Fruit fly (Drosophila melanogaster) whole organism, embryonic: Measurements from ENCODE around the gene ND-18.
A peak's percentile ranks its signal among the peaks of the same experiment; 100 is the strongest.

Source experiments
- Atf6 ChIP-seq: fragments of 200-800 bp; sonication (Bioruptor generic); IDR thresholded peaks from 2 replicates; pipeline ENCODE4 v1.3.6; 2022; ENCODE audit warnings: missing biosample characterization, missing genetic modification characterization
- BEAF-32 ChIP-seq: fragments of 200-800 bp; sonication (Bioruptor generic); optimal IDR thresholded peaks from 3 replicates; lab custom pipeline; 2017; ENCODE audit warnings: missing biosample characterization, missing genetic modification characterization, mild to moderate bottlenecking, moderate library complexity, missing genetic modification reagents
- Blimp-1 ChIP-seq: fragments of 200-800 bp; sonication (Bioruptor generic); optimal IDR thresholded peaks from 3 replicates; lab custom pipeline; 2018; ENCODE audit warnings: missing biosample characterization, missing genetic modification characterization, mild to moderate bottlenecking, moderate library complexity, missing genetic modification reagents
- Bteb2 ChIP-seq: fragments of 200-800 bp; sonication (Bioruptor generic); optimal IDR thresholded peaks from 2 replicates; lab custom pipeline; 2016; ENCODE audit warnings: missing biosample characterization, missing genetic modification characterization
- CG11093 ChIP-seq: fragments of 200-800 bp; sonication (Bioruptor generic); IDR thresholded peaks from 3 replicates; pipeline ENCODE4 v1.3.6; 2022; ENCODE audit warnings: missing biosample characterization, missing genetic modification characterization
- CG11695 ChIP-seq: fragments of 200-800 bp; sonication (Bioruptor generic); IDR thresholded peaks from 3 replicates; pipeline ENCODE4 v1.3.6; 2022; ENCODE audit warnings: missing biosample characterization, missing genetic modification characterization
- CG11723 ChIP-seq: fragments of 200-800 bp; sonication (Bioruptor generic); optimal IDR thresholded peaks from 2 replicates; lab custom pipeline; 2017; ENCODE audit warnings: missing biosample characterization, mild to moderate bottlenecking, missing genetic modification characterization
- CG12104 ChIP-seq: fragments of 200-800 bp; sonication (Bioruptor generic); optimal IDR thresholded peaks from 3 replicates; lab custom pipeline; 2016; ENCODE audit warnings: missing biosample characterization, missing genetic modification characterization
- CG1233 ChIP-seq: fragments of 200-800 bp; sonication (Bioruptor generic); optimal IDR thresholded peaks from 4 replicates; lab custom pipeline; 2018; ENCODE audit warnings: missing biosample characterization, mild to moderate bottlenecking, missing genetic modification characterization
- CG12769 ChIP-seq: fragments of 200-800 bp; sonication (Bioruptor generic); optimal IDR thresholded peaks from 2 replicates; lab custom pipeline; 2019; ENCODE audit warnings: missing biosample characterization, mild to moderate bottlenecking, missing genetic modification characterization, moderate library complexity
- CG17359 ChIP-seq: fragments of 200-800 bp; sonication (Bioruptor generic); optimal IDR thresholded peaks from 3 replicates; lab custom pipeline; 2018; ENCODE audit warnings: missing biosample characterization, mild to moderate bottlenecking, missing genetic modification characterization, moderate library complexity
- CG2116 ChIP-seq: fragments of 200-800 bp; sonication (Bioruptor generic); optimal IDR thresholded peaks from 3 replicates; lab custom pipeline; 2018; ENCODE audit warnings: missing biosample characterization, mild to moderate bottlenecking, missing genetic modification characterization
- CG3163 ChIP-seq: fragments of 200-800 bp; sonication (Bioruptor generic); optimal IDR thresholded peaks from 3 replicates; lab custom pipeline; 2016; ENCODE audit warnings: missing biosample characterization, missing genetic modification characterization
- CG34422 ChIP-seq: fragments of 200-800 bp; sonication (Bioruptor generic); IDR thresholded peaks from 3 replicates; pipeline ENCODE4 v1.3.6; 2022; ENCODE audit warnings: missing biosample characterization, missing genetic modification characterization
- CG42726 ChIP-seq: fragments of 200-800 bp; sonication (Bioruptor generic); IDR thresholded peaks from 2 replicates; pipeline ENCODE4 v1.3.6; 2022; ENCODE audit warnings: missing biosample characterization, missing genetic modification characterization; ENCODE audit not compliant: partially characterized antibody
- CG4282 ChIP-seq: fragments of 200-800 bp; sonication (Bioruptor generic); optimal IDR thresholded peaks from 2 replicates; lab custom pipeline; 2016; ENCODE audit warnings: missing biosample characterization, missing genetic modification characterization
- CG5953 ChIP-seq: fragments of 200-800 bp; sonication (Bioruptor generic); IDR thresholded peaks from 2 replicates; pipeline ENCODE4 v1.3.6; 2022; ENCODE audit warnings: missing biosample characterization, missing genetic modification characterization
- CG7271 ChIP-seq: fragments of 200-800 bp; sonication (Bioruptor generic); optimal IDR thresholded peaks from 2 replicates; lab custom pipeline; 2018; ENCODE audit warnings: missing biosample characterization, mild to moderate bottlenecking, missing genetic modification characterization, moderate library complexity
- CG7987 ChIP-seq: fragments of 200-800 bp; sonication (Bioruptor generic); optimal IDR thresholded peaks from 2 replicates; lab custom pipeline; 2018; ENCODE audit warnings: missing biosample characterization, mild to moderate bottlenecking, missing genetic modification characterization, moderate library complexity
- CG8089 ChIP-seq: fragments of 200-800 bp; sonication (Bioruptor generic); optimal IDR thresholded peaks from 3 replicates; lab custom pipeline; 2016; ENCODE audit warnings: missing biosample characterization, missing genetic modification characterization
- CG8290 ChIP-seq, 3 experiments: fragments of 200-800 bp; sonication (Bioruptor generic); optimal IDR thresholded peaks; 2 replicates each; lab custom pipeline; 2016 to 2019; ENCODE audit warnings: missing biosample characterization in 3 of 3, missing genetic modification characterization in 3 of 3, mild to moderate bottlenecking in 2 of 3, moderate library complexity in 1 of 3
- CG8944 ChIP-seq: fragments of 200-800 bp; sonication (Bioruptor generic); optimal IDR thresholded peaks from 3 replicates; lab custom pipeline; 2016; ENCODE audit warnings: missing biosample characterization, missing genetic modification characterization
- CoRest ChIP-seq: fragments of 200-800 bp; sonication (Bioruptor generic); optimal IDR thresholded peaks from 3 replicates; lab custom pipeline; 2018; ENCODE audit warnings: missing biosample characterization, mild to moderate bottlenecking, missing genetic modification characterization, moderate library complexity
- Elba2 ChIP-seq: fragments of 200-800 bp; sonication (Bioruptor generic); optimal IDR thresholded peaks from 3 replicates; lab custom pipeline; 2016; ENCODE audit warnings: missing biosample characterization, missing genetic modification characterization
- Fer3 ChIP-seq: fragments of 200-800 bp; sonication (Bioruptor generic); optimal IDR thresholded peaks from 2 replicates; lab custom pipeline; 2018; ENCODE audit warnings: missing biosample characterization, mild to moderate bottlenecking, missing genetic modification characterization, moderate library complexity
- HLH54F ChIP-seq: fragments of 200-800 bp; sonication (Bioruptor generic); optimal IDR thresholded peaks from 3 replicates; lab custom pipeline; 2016; ENCODE audit warnings: missing biosample characterization, missing genetic modification characterization
- HmgZ ChIP-seq: fragments of 200-800 bp; sonication (Bioruptor generic); optimal IDR thresholded peaks from 2 replicates; lab custom pipeline; 2018; ENCODE audit warnings: missing biosample characterization, mild to moderate bottlenecking, missing genetic modification characterization
- Jarid2 ChIP-seq: fragments of 200-800 bp; sonication (Bioruptor generic); optimal IDR thresholded peaks from 3 replicates; lab custom pipeline; 2017; ENCODE audit warnings: mild to moderate bottlenecking, missing biosample characterization, missing genetic modification reagents, missing genetic modification characterization
- Lim3 ChIP-seq: fragments of 200-800 bp; sonication (Bioruptor generic); IDR thresholded peaks from 2 replicates; pipeline ENCODE4 v1.3.6; 2022; ENCODE audit warnings: missing biosample characterization, missing genetic modification characterization
- MTF-1 ChIP-seq: fragments of 200-800 bp; sonication (Bioruptor generic); optimal IDR thresholded peaks from 2 replicates; lab custom pipeline; 2018; ENCODE audit warnings: missing biosample characterization, mild to moderate bottlenecking, missing genetic modification characterization, borderline replicate concordance
- Nf-YC ChIP-seq: fragments of 200-800 bp; optimal IDR thresholded peaks from 3 replicates; lab custom pipeline; 2019; ENCODE audit warnings: missing biosample characterization, mild to moderate bottlenecking, missing genetic modification characterization, moderate library complexity
- Opbp ChIP-seq: fragments of 200-800 bp; sonication (Bioruptor generic); IDR thresholded peaks from 3 replicates; pipeline ENCODE4 v1.3.6; 2022; ENCODE audit warnings: missing biosample characterization, missing genetic modification characterization; ENCODE audit not compliant: partially characterized antibody
- Pdp1 ChIP-seq, 2 experiments: fragments of 200-800 bp; sonication (Bioruptor generic); optimal IDR thresholded peaks; 3 replicates each; lab custom pipeline; 2016; ENCODE audit warnings: missing biosample characterization in 2 of 2, missing genetic modification characterization in 2 of 2, mild to moderate bottlenecking in 1 of 2, moderate library complexity in 1 of 2
- Ravus ChIP-seq: fragments of 200-800 bp; sonication (Bioruptor generic); IDR thresholded peaks from 2 replicates; pipeline ENCODE4 v1.3.6; 2022; ENCODE audit warnings: missing biosample characterization, missing genetic modification characterization
- dmrt11E ChIP-seq: fragments of 200-800 bp; sonication (Bioruptor generic); optimal IDR thresholded peaks from 3 replicates; lab custom pipeline; 2018; ENCODE audit warnings: missing biosample characterization, mild to moderate bottlenecking, missing genetic modification characterization, moderate library complexity
- esg ChIP-seq: fragments of 200-800 bp; sonication (Bioruptor generic); conservative IDR thresholded peaks from 2 replicates; pipeline ENCODE4 v1.3.6; 2022; ENCODE audit warnings: missing biosample characterization, missing genetic modification characterization
- fd96Cb ChIP-seq: fragments of 200-800 bp; sonication (Bioruptor generic); optimal IDR thresholded peaks from 2 replicates; lab custom pipeline; 2018; ENCODE audit warnings: missing biosample characterization, mild to moderate bottlenecking, missing genetic modification characterization, moderate library complexity
- knrl ChIP-seq: fragments of 200-800 bp; sonication (Bioruptor generic); IDR thresholded peaks from 3 replicates; pipeline ENCODE4 v1.3.6; 2022; ENCODE audit warnings: missing biosample characterization, missing genetic modification characterization; ENCODE audit not compliant: partially characterized antibody
- lbe ChIP-seq: fragments of 200-800 bp; sonication (Bioruptor generic); optimal IDR thresholded peaks from 2 replicates; lab custom pipeline; 2016; ENCODE audit warnings: missing biosample characterization, mild to moderate bottlenecking, missing genetic modification characterization
- mam ChIP-seq: fragments of 200-800 bp; sonication (Bioruptor generic); optimal IDR thresholded peaks from 3 replicates; lab custom pipeline; 2016; ENCODE audit warnings: missing biosample characterization, missing genetic modification characterization
- otp ChIP-seq: fragments of 200-800 bp; sonication (Bioruptor generic); IDR thresholded peaks from 3 replicates; pipeline ENCODE4, ENCODE4 v1.3.6; 2022; ENCODE audit warnings: missing biosample characterization, missing genetic modification characterization
- pfk ChIP-seq: fragments of 200-800 bp; sonication (Bioruptor generic); optimal IDR thresholded peaks from 2 replicates; lab custom pipeline; 2018; ENCODE audit warnings: missing biosample characterization, mild to moderate bottlenecking, missing genetic modification characterization, moderate library complexity
- psq ChIP-seq: fragments of 200-800 bp; sonication (Bioruptor generic); optimal IDR thresholded peaks from 2 replicates; lab custom pipeline; 2017; ENCODE audit warnings: missing biosample characterization, missing genetic modification characterization
- ranshi ChIP-seq: fragments of 200-800 bp; sonication (Bioruptor generic); IDR thresholded peaks from 2 replicates; pipeline ENCODE4 v1.3.6; 2022; ENCODE audit warnings: missing biosample characterization, missing genetic modification characterization
- row ChIP-seq: fragments of 200-800 bp; sonication (Bioruptor generic); IDR thresholded peaks from 3 replicates; pipeline ENCODE4 v1.3.6; 2022; ENCODE audit warnings: missing biosample characterization, missing genetic modification characterization
- sug ChIP-seq: fragments of 200-800 bp; optimal IDR thresholded peaks from 2 replicates; lab custom pipeline; 2019; ENCODE audit warnings: missing biosample characterization, mild to moderate bottlenecking, missing genetic modification characterization, moderate library complexity
- tap ChIP-seq: fragments of 200-800 bp; optimal IDR thresholded peaks from 3 replicates; lab custom pipeline; 2019; ENCODE audit warnings: missing biosample characterization, mild to moderate bottlenecking, missing genetic modification characterization, moderate library complexity
- zen ChIP-seq: fragments of 200-800 bp; sonication (Bioruptor generic); optimal IDR thresholded peaks from 3 replicates; lab custom pipeline; 2018; ENCODE audit warnings: missing biosample characterization, mild to moderate bottlenecking, missing genetic modification characterization, moderate library complexity

The ND-18 gene

DNA sequence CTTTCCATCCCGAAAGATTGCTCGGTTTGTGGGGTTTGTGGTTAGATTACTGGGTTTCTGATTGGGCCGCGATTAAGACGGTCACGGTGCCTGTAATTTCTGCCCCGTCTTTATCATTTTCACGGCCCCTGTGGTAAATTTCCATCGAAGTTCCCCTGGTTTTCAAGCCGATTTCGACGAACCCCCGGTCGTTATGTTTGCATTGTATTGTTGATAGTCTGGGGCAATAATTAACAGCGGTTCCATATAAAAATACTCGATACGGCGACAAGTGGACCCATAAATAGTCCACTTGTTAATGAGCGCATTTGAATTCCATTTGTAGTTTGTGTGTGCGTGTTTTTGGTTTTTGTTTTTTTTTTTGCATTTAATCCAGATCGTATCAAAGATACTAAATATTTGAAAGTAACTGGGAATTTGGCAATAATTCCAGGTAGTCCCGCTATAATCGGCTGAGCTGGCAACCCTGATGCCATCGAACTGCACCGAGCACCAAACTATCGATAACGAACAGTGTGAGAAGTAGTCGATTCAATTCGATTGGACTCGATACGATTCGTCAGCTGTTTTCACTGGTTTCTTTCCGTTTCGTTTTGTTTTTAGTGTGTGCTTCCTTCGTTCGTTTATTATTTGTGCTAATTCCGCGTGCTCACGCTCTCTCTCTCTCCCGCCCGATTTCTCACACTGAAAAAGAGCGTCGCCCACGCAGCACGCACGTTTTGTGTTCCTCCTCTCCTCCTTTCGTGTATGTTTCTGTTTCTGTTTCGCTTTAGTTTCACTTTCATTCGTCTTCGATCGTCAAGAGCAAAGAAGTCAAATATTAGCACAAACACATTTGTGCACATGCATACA is 13.3 kb downstream of the ND-18 start (continued):
- TF ChIP-seq CG34422 = peak; percentile 46; the same call in 1 of the 3 replicates
- no peak for TF ChIP-seq Lim3 (GFP tag; lab: Robert Waterston, UW)
- peak; percentile 95 for TF ChIP-seq Blimp-1 (GFP tag; lab: Kevin White, UChicago)
- TF ChIP-seq HLH54F (GFP tag; lab: Kevin White, UChicago) = peak; percentile 49
- TF ChIP-seq CoRest = no peak
- TF ChIP-seq Jarid2 (GFP tag; lab: Kevin White, UChicago) = no peak
- no peak for TF ChIP-seq fd96Cb (tag; lab: Kevin White, UChicago)
- TF ChIP-seq CG5953 (GFP tag; lab: Robert Waterston, UW) = no peak
- peak; percentile 88 for TF ChIP-seq Opbp
- TF ChIP-seq ranshi (GFP tag; lab: Robert Waterston, UW) = no peak
- TF ChIP-seq mam = peak; percentile 49
- TF ChIP-seq knrl = peak; percentile 76
- TF ChIP-seq Elba2 = no peak
- TF ChIP-seq tap = no peak
- peak; percentile 11 for TF ChIP-seq CG17359 (tag; lab: Kevin White, UChicago)
- TF ChIP-seq lbe (GFP tag; lab: Kevin White, UChicago) = no peak
- TF ChIP-seq esg (GFP tag; lab: Robert Waterston, UW) = no peak
- TF ChIP-seq CG7987 = peak; percentile 72
- TF ChIP-seq CG8089 (GFP tag; lab: Kevin White, UChicago) = no peak
- TF ChIP-seq otp (GFP tag; lab: Robert Waterston, UW) = no peak
- no peak for TF ChIP-seq Ravus
- TF ChIP-seq CG4282 (GFP tag; lab: Kevin White, UChicago) = no peak
- peak; percentile 83 for TF ChIP-seq sug (tag; lab: Kevin White, UChicago)
- TF ChIP-seq Bteb2 (GFP tag; lab: Kevin White, UChicago) = no peak
- TF ChIP-seq Pdp1 (GFP tag; optimal IDR thresholded peaks at IDR 0.05; lab: Kevin White, UChicago) = peak; percentile 23 to 52
- peak; percentile 74 for TF ChIP-seq CG8290 (GFP tag; optimal IDR thresholded peaks at IDR 0.05; lab: Kevin White, UChicago)
- no peak for TF ChIP-seq CG8290 (tag; optimal IDR thresholded peaks at IDR 0.05; lab: Kevin White, UChicago)
- peak; percentile 88 for TF ChIP-seq CG2116 (GFP tag; lab: Kevin White, UChicago)
- TF ChIP-seq CG11723 (GFP tag; lab: Kevin White, UChicago) = no peak
- no peak for TF ChIP-seq CG12769 (tag; lab: Kevin White, UChicago)
- TF ChIP-seq MTF-1 = no peak
- TF ChIP-seq BEAF-32 = peak; percentile 83
- peak; percentile 41 for TF ChIP-seq HmgZ (tag; lab: Kevin White, UChicago)
- peak; percentile 43 for TF ChIP-seq Nf-YC (tag; lab: Kevin White, UChicago)
- no peak for TF ChIP-seq CG8944 (GFP tag; lab: Kevin White, UChicago)
- TF ChIP-seq row (GFP tag; lab: Robert Waterston, UW) = peak; percentile 69
- TF ChIP-seq CG3163 (GFP tag; lab: Kevin White, UChicago) = peak; percentile 13
- no peak for TF ChIP-seq CG1233
- TF ChIP-seq Atf6 = 0 out of 2 replicates have a peak, but pooled peaks have one; percentile 27
- peak; percentile 22 for TF ChIP-seq CG7271
- TF ChIP-seq CG11093 (GFP tag; lab: Robert Waterston, UW) = no peak
- peak; percentile 93 for TF ChIP-seq psq (GFP tag; lab: Kevin White, UChicago)
- 0 out of 3 replicates have a peak, but pooled peaks have one; percentile 16 for TF ChIP-seq CG11695 (GFP tag; lab: Robert Waterston, UW)
- no peak for TF ChIP-seq CG12104
- TF ChIP-seq dmrt11E (tag; lab: Kevin White, UChicago) = no peak
- TF ChIP-seq zen (tag; lab: Kevin White, UChicago) = no peak
- peak; percentile 93 for TF ChIP-seq pfk
- peak; percentile 27; the same call in 1 of the 2 replicates for TF ChIP-seq CG42726 (GFP tag; lab: Robert Waterston, UW)
- no peak for TF ChIP-seq Fer3 (tag; lab: Kevin White, UChicago)
